Fruit fly (Drosophila melanogaster) Kc167 (cell line): ENCODE results near the gene Jhbp13.

Experiments used
- Myc ChIP-seq: fragments of >200 bp; optimal IDR thresholded peaks from 2 replicates; lab custom pipeline; 2017; ENCODE audit warnings: missing external identifiers
- Sin3A ChIP-seq: fragments of >200 bp; optimal IDR thresholded peaks from 2 replicates; lab custom pipeline; 2018; ENCODE audit warnings: missing external identifiers
- h ChIP-seq: fragments of >200 bp; optimal IDR thresholded peaks from 3 replicates; lab custom pipeline; 2018; ENCODE audit warnings: missing external identifiers
- insv ChIP-seq: fragments of >200 bp; optimal IDR thresholded peaks from 3 replicates; lab custom pipeline; 2018; ENCODE audit warnings: missing external identifiers
- psq ChIP-seq: fragments of >200 bp; optimal IDR thresholded peaks from 2 replicates; lab custom pipeline; 2017; ENCODE audit warnings: missing external identifiers
- ttk ChIP-seq: sonication (Bioruptor generic); optimal IDR thresholded peaks from 2 replicates; lab custom pipeline; 2017; ENCODE audit warnings: missing external identifiers

Gene Jhbp13

dm6 chr2L:13236194-13236593 lies 3.6 kb upstream of the Jhbp13 start, which contains the start of gene Jhbp14:
Gene Jhbp14, plus strand, starts transcription at chr2L:13236494.
- TF ChIP-seq h (lab: Kevin White, UChicago), result no peak
- no peak for TF ChIP-seq ttk (lab: Kevin White, UChicago)
- TF ChIP-seq psq, result no peak
- no peak for TF ChIP-seq insv (lab: Kevin White, UChicago)
- no peak for TF ChIP-seq Sin3A (lab: Kevin White, UChicago)
- no peak for TF ChIP-seq Myc (lab: Kevin White, UChicago)

DNA sequence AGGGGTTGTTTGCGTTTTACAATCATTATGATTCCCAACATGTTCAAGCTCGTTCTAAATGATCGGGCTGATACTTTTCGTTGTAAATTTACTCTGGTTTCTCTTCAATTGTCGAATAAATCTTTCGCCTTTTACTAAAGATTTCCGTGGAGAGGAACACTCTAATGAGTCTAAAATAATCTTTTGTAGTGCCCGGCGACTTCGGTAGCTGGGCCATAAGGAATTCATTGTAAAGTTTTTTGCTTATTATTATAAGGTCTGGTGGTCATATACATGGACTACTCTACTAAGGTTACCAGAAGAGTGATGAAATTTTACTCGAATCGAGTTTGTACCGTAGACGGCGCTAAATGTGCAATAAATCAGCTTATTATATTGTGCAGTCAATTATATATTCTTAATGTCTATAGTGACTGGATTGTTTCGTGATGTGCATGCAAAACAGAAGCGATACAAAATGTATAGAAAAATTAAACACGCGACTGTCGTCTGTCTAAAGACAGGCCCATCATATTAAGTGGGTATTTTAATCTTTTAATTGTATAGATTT lies 5.0 kb downstream of the Jhbp13 start:
- no peak for TF ChIP-seq h (lab: Kevin White, UChicago)
- TF ChIP-seq Myc (lab: Kevin White, UChicago), result no peak
- no peak for TF ChIP-seq ttk (lab: Kevin White, UChicago)
- no peak for TF ChIP-seq psq
- no peak for TF ChIP-seq insv (lab: Kevin White, UChicago)
- no peak for TF ChIP-seq Sin3A (lab: Kevin White, UChicago)

DNA sequence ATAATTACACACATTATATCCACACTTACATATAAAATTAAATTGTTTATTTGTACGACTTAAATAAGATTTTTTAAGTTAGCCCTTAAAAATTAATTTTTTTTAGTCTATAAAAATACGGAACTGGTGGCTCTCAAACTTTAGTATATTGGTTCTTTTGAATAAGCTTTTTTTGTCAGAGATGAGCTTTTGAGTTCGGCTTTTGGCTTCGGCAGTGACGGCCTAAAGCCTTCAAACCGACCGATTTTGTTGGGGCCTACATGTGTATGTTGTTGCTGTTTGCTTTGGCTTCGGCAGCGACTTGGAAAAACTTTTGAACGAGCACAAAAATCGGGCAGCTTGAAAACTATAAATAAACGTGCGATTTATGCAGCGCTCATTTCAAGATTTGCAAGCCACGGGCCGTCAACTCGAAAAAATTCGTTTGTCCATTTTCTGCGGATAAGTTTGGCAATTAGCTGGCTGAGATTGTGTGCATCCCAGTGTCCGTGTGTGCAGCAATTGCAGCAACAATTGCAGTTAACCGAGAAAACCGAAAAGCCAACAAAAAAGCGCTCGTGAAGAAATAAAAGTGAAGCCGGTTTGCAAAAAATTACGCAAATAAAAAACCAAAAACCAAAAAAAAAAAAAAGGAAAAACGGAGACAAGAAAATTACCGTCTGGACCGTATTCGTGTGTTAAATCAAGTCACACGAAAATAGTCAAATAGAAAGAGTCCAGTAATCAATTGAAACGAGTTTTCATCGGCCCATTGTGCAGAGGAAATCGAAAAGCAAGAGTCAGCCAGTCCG lies 6.3 kb downstream of the Jhbp13 start, which contains the start of gene CG16820:
TSS of gene CG16820 (plus strand) at position 378 of the 791 bp plus-strand sequence.
- TF ChIP-seq h (lab: Kevin White, UChicago) (no peak), Myc (lab: Kevin White, UChicago) (no peak), Sin3A (lab: Kevin White, UChicago) (no peak), insv (lab: Kevin White, UChicago) (no peak), psq (no peak), ttk (lab: Kevin White, UChicago) (no peak)

- TF ChIP-seq h (lab: Kevin White, UChicago) (no peak), psq (no peak), ttk (lab: Kevin White, UChicago) (no peak), Myc (lab: Kevin White, UChicago) (no peak), insv (lab: Kevin White, UChicago) (no peak), Sin3A (lab: Kevin White, UChicago) (no peak)
These were observed 11.4 kb downstream of the Jhbp13 start for dm6 chr2L:13251167-13251566.

- no peak for TF ChIP-seq psq
- TF ChIP-seq Sin3A (lab: Kevin White, UChicago), result no peak
- no peak for TF ChIP-seq Myc (lab: Kevin White, UChicago)
- no peak for TF ChIP-seq insv (lab: Kevin White, UChicago)
- no peak for TF ChIP-seq ttk (lab: Kevin White, UChicago)
- no peak for TF ChIP-seq h (lab: Kevin White, UChicago)
These were observed 17.4 kb downstream of the Jhbp13 start, which contains the start of gene Naa20B for dm6 chr2L:13257177-13257576. Gene Naa20B, plus strand, starts transcription at chr2L:13257477.

DNA sequence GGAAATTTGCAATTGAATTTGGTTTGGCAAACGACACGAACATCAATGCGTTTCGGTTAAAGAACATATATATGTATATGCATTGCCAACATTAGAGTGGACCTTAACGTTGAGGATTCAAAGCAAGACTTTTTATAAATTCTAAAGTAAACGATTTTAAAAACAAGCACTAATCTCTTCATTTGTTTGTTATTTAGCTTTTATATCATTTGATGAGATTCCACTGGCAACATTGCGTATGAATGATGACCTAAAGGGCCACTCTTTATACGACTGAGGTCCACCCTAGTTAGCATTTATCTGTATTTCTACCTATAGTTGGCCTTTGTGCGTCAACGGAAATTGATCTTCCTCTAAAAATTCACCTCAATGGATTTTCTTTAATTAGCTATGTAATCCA lies 18.9 kb downstream of the Jhbp13 start:
- TF ChIP-seq Sin3A (lab: Kevin White, UChicago) (no peak), Myc (lab: Kevin White, UChicago) (no peak), insv (lab: Kevin White, UChicago) (no peak), ttk (lab: Kevin White, UChicago) (no peak), psq (no peak), h (lab: Kevin White, UChicago) (no peak)

dm6 chr2L:13259643-13260042 lies 19.9 kb downstream of the Jhbp13 start, which contains the start of gene CG31730:
Gene CG31730, minus strand, starts transcription at chr2L:13259743.
- TF ChIP-seq insv (lab: Kevin White, UChicago), result no peak
- TF ChIP-seq Myc (lab: Kevin White, UChicago), result no peak
- TF ChIP-seq h (lab: Kevin White, UChicago), result no peak

- TF ChIP-seq Myc (lab: Kevin White, UChicago) (no peak), Sin3A (lab: Kevin White, UChicago) (no peak), h (lab: Kevin White, UChicago) (no peak)
These were observed 21.0 kb downstream of the Jhbp13 start, which contains the start of gene CG44085 for dm6 chr2L:13260740-13261139. Gene CG44085, plus strand, starts transcription at chr2L:13261008.

dm6 chr2L:13265776-13266175 lies 26.0 kb downstream of the Jhbp13 start, which contains the start of gene CG31848:
Gene CG31848, minus strand, starts transcription at chr2L:13265876.
- no peak for TF ChIP-seq h (lab: Kevin White, UChicago)
- no peak for TF ChIP-seq Myc (lab: Kevin White, UChicago)
- no peak for TF ChIP-seq ttk (lab: Kevin White, UChicago)
- no peak for TF ChIP-seq Sin3A (lab: Kevin White, UChicago)
- TF ChIP-seq psq, result no peak
- TF ChIP-seq insv (lab: Kevin White, UChicago), result no peak

dm6 chr2L:13266627-13267026 lies 26.8 kb downstream of the Jhbp13 start:
- no peak for TF ChIP-seq Myc (lab: Kevin White, UChicago)
- TF ChIP-seq Sin3A (lab: Kevin White, UChicago), result no peak
- TF ChIP-seq psq, result no peak
- TF ChIP-seq ttk (lab: Kevin White, UChicago), result no peak
- TF ChIP-seq h (lab: Kevin White, UChicago), result no peak
- no peak for TF ChIP-seq insv (lab: Kevin White, UChicago)

DNA sequence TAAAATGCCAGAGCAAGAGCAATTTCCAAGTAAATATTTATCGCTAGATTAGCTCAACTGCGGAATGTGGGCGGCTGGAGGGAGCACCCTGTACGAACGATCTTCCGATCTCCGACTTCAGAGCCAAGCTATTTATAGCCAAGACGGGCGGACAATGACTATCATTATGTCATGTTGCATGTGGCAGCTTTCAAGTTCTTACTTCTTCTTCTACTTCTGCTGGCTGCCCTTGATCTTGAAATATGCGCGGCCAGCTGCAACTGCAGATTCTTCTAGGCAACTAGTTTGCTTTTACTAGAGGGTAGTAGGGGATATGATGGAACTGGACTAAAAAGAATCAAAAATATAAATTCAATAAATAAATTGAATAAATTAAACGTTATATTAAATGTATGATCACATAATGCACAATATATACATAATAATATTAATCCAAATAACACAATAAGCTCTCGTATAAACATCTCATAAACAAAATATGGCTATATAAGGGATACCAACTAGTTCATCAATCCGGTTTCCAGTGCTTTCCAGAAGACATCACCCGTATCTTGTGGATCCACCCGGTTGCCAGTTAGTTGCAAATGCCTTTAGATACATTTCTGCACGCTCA lies 28.4 kb downstream of the Jhbp13 start:
- TF ChIP-seq Sin3A (lab: Kevin White, UChicago) (no peak), ttk (lab: Kevin White, UChicago) (no peak), h (lab: Kevin White, UChicago) (no peak), Myc (lab: Kevin White, UChicago) (no peak), insv (lab: Kevin White, UChicago) (no peak), psq (no peak)
